Fruit fly (Drosophila melanogaster) whole organism, embryonic: Measurements from ENCODE around the gene MED15.

Experiments
- Abd-B ChIP-seq: fragments of 200-800 bp; sonication (Bioruptor generic); optimal IDR thresholded peaks from 2 replicates; lab custom pipeline; 2018; ENCODE audit warnings: missing biosample characterization, mild to moderate bottlenecking, missing genetic modification characterization, moderate library complexity
- Bteb2 ChIP-seq: fragments of 200-800 bp; sonication (Bioruptor generic); optimal IDR thresholded peaks from 2 replicates; lab custom pipeline; 2016; ENCODE audit warnings: missing biosample characterization, missing genetic modification characterization
- CG12104 ChIP-seq: fragments of 200-800 bp; sonication (Bioruptor generic); optimal IDR thresholded peaks from 3 replicates; lab custom pipeline; 2016; ENCODE audit warnings: missing biosample characterization, missing genetic modification characterization
- CG12155 ChIP-seq: fragments of 200-800 bp; sonication (Bioruptor generic); optimal IDR thresholded peaks from 3 replicates; lab custom pipeline; 2016; ENCODE audit warnings: missing biosample characterization, missing genetic modification characterization
- CG12219 ChIP-seq: fragments of 200-800 bp; sonication (Bioruptor generic); optimal IDR thresholded peaks from 3 replicates; lab custom pipeline; 2018; ENCODE audit warnings: missing biosample characterization, mild to moderate bottlenecking, missing genetic modification characterization
- CG12299 ChIP-seq: fragments of 200-800 bp; sonication (Bioruptor generic); optimal IDR thresholded peaks from 2 replicates; lab custom pipeline; 2018; ENCODE audit warnings: missing biosample characterization, mild to moderate bottlenecking, missing genetic modification characterization
- CG1233 ChIP-seq: fragments of 200-800 bp; sonication (Bioruptor generic); optimal IDR thresholded peaks from 4 replicates; lab custom pipeline; 2018; ENCODE audit warnings: missing biosample characterization, mild to moderate bottlenecking, missing genetic modification characterization
- CG12769 ChIP-seq: fragments of 200-800 bp; sonication (Bioruptor generic); optimal IDR thresholded peaks from 2 replicates; lab custom pipeline; 2019; ENCODE audit warnings: missing biosample characterization, mild to moderate bottlenecking, missing genetic modification characterization, moderate library complexity
- CG14667 ChIP-seq: fragments of 200-800 bp; sonication (Bioruptor generic); IDR thresholded peaks from 2 replicates; pipeline ENCODE4 v1.3.6; 2022; ENCODE audit warnings: missing biosample characterization, missing genetic modification characterization
- CG1603 ChIP-seq: fragments of 200-800 bp; sonication (Bioruptor generic); optimal IDR thresholded peaks from 2 replicates; lab custom pipeline; 2019; ENCODE audit warnings: missing biosample characterization, mild to moderate bottlenecking, missing genetic modification characterization, moderate library complexity
- CG1792 ChIP-seq: fragments of 200-800 bp; sonication (Bioruptor generic); optimal IDR thresholded peaks from 2 replicates; lab custom pipeline; 2016; ENCODE audit warnings: missing biosample characterization, missing genetic modification characterization
- CG2120 ChIP-seq: fragments of 200-800 bp; sonication (Bioruptor generic); optimal IDR thresholded peaks from 3 replicates; lab custom pipeline; 2016; ENCODE audit warnings: missing biosample characterization, missing genetic modification characterization
- CG2889 ChIP-seq: fragments of 200-800 bp; sonication (Bioruptor generic); IDR thresholded peaks from 3 replicates; pipeline ENCODE4 v1.3.6; 2022; ENCODE audit warnings: missing biosample characterization, missing genetic modification characterization
- CG30431 ChIP-seq: fragments of 200-800 bp; sonication (Bioruptor generic); optimal IDR thresholded peaks from 2 replicates; lab custom pipeline; 2017; ENCODE audit warnings: missing biosample characterization, missing genetic modification characterization
- CG3281 ChIP-seq: fragments of 200-800 bp; sonication (Bioruptor generic); optimal IDR thresholded peaks from 3 replicates; lab custom pipeline; 2017; ENCODE audit warnings: missing biosample characterization, mild to moderate bottlenecking, missing genetic modification characterization
- CG3407 ChIP-seq: fragments of 200-800 bp; sonication (Bioruptor generic); optimal IDR thresholded peaks from 2 replicates; lab custom pipeline; 2018; ENCODE audit warnings: missing biosample characterization, mild to moderate bottlenecking, missing genetic modification characterization
- CG3995 ChIP-seq: fragments of 200-800 bp; sonication (Bioruptor generic); optimal IDR thresholded peaks from 3 replicates; lab custom pipeline; 2016; ENCODE audit warnings: missing biosample characterization, missing genetic modification characterization
- CG43689 ChIP-seq: fragments of 200-800 bp; sonication (Bioruptor generic); IDR thresholded peaks from 2 replicates; pipeline ENCODE4 v1.3.6; 2022; ENCODE audit warnings: missing biosample characterization, missing genetic modification characterization
- CG4854 ChIP-seq: fragments of 200-800 bp; sonication (Bioruptor generic); optimal IDR thresholded peaks from 2 replicates; lab custom pipeline; 2016; ENCODE audit warnings: missing biosample characterization, missing genetic modification characterization, inconsistent platforms
- CG7556 ChIP-seq: fragments of 200-800 bp; sonication (Bioruptor generic); optimal IDR thresholded peaks from 2 replicates; lab custom pipeline; 2017; ENCODE audit warnings: missing biosample characterization, mild to moderate bottlenecking, missing genetic modification characterization
- Ets65A ChIP-seq: fragments of 200-800 bp; sonication (Bioruptor generic); peaks from one replicate; lab custom pipeline; 2016; ENCODE audit warnings: missing biosample characterization, missing genetic modification characterization
- Hr51 ChIP-seq, 2 experiments: fragments of 200-800 bp; sonication (Bioruptor generic); optimal IDR thresholded peaks; 2 replicates in 1 of 2; 3 replicates in 1 of 2; lab custom pipeline; 2016 to 2018; ENCODE audit warnings: missing biosample characterization in 2 of 2, missing genetic modification characterization in 2 of 2, mild to moderate bottlenecking in 1 of 2, moderate library complexity in 1 of 2
- Lim3 ChIP-seq: fragments of 200-800 bp; sonication (Bioruptor generic); IDR thresholded peaks from 2 replicates; pipeline ENCODE4 v1.3.6; 2022; ENCODE audit warnings: missing biosample characterization, missing genetic modification characterization
- Side ChIP-seq: fragments of 200-800 bp; sonication (Bioruptor generic); optimal IDR thresholded peaks from 2 replicates; lab custom pipeline; 2016; ENCODE audit warnings: missing biosample characterization, missing genetic modification characterization
- ap ChIP-seq: fragments of 200-800 bp; sonication (Bioruptor generic); IDR thresholded peaks from 2 replicates; pipeline ENCODE4 v1.3.6; 2022; ENCODE audit warnings: missing biosample characterization, missing genetic modification characterization
- caup ChIP-seq: fragments of 200-800 bp; sonication (Bioruptor generic); optimal IDR thresholded peaks from 3 replicates; lab custom pipeline; 2017; ENCODE audit warnings: missing biosample characterization, mild to moderate bottlenecking, missing genetic modification characterization, moderate library complexity; ENCODE audit not compliant: severe bottlenecking
- chm ChIP-seq: fragments of 200-800 bp; sonication (Bioruptor generic); IDR thresholded peaks from 2 replicates; pipeline ENCODE4 v1.3.6; 2022; ENCODE audit warnings: missing biosample characterization, missing genetic modification characterization
- dimm ChIP-seq: fragments of 200-800 bp; sonication (Bioruptor generic); IDR thresholded peaks from 2 replicates; pipeline ENCODE4 v1.3.6; 2022; ENCODE audit warnings: missing biosample characterization, missing genetic modification characterization
- dmrt99B ChIP-seq: fragments of 200-800 bp; sonication (Bioruptor generic); optimal IDR thresholded peaks from 2 replicates; lab custom pipeline; 2018; ENCODE audit warnings: missing biosample characterization, mild to moderate bottlenecking, missing genetic modification characterization, moderate library complexity
- ems ChIP-seq: fragments of 200-800 bp; sonication (Bioruptor generic); optimal IDR thresholded peaks from 3 replicates; lab custom pipeline; 2016; ENCODE audit warnings: missing biosample characterization, missing genetic modification characterization
- eve ChIP-seq, 2 experiments: fragments of >200 bp; optimal IDR thresholded peaks; 2 replicates each; lab custom pipeline; 2017; ENCODE audit warnings: missing biosample characterization in 2 of 2, missing genetic modification characterization in 2 of 2
- ewg ChIP-seq: fragments of 200-800 bp; sonication (Bioruptor generic); optimal IDR thresholded peaks from 3 replicates; lab custom pipeline; 2017; ENCODE audit warnings: mild to moderate bottlenecking, missing biosample characterization, missing genetic modification reagents, missing genetic modification characterization
- exex ChIP-seq: fragments of 200-800 bp; sonication (Bioruptor generic); optimal IDR thresholded peaks from 4 replicates; lab custom pipeline; 2018; ENCODE audit warnings: missing biosample characterization, mild to moderate bottlenecking, missing genetic modification characterization, moderate library complexity
- fd96Cb ChIP-seq: fragments of 200-800 bp; sonication (Bioruptor generic); optimal IDR thresholded peaks from 2 replicates; lab custom pipeline; 2018; ENCODE audit warnings: missing biosample characterization, mild to moderate bottlenecking, missing genetic modification characterization, moderate library complexity
- fu2 ChIP-seq: fragments of 200-800 bp; sonication (Bioruptor generic); optimal IDR thresholded peaks from 2 replicates; lab custom pipeline; 2016; ENCODE audit warnings: missing biosample characterization, missing genetic modification characterization
- gsb ChIP-seq: fragments of 200-800 bp; sonication (Bioruptor generic); IDR thresholded peaks from 2 replicates; pipeline ENCODE4 v1.3.6; 2022; ENCODE audit warnings: missing biosample characterization, missing genetic modification characterization
- hkb ChIP-seq, 2 experiments: fragments of 200-800 bp in 1 of 2; fragments of >200 bp in 1 of 2; sonication (Bioruptor generic) in 1 of 2; IDR thresholded peaks in 1 of 2; optimal IDR thresholded peaks in 1 of 2; 2 replicates each; pipeline versions ENCODE4 v1.3.6 to Lab custom; 2017 to 2022; ENCODE audit warnings: missing biosample characterization in 1 of 2, missing genetic modification characterization in 1 of 2
- lab ChIP-seq: fragments of 200-800 bp; sonication (Bioruptor generic); optimal IDR thresholded peaks from 3 replicates; lab custom pipeline; 2017; ENCODE audit warnings: missing biosample characterization, missing genetic modification characterization, mild to moderate bottlenecking, moderate library complexity, missing genetic modification reagents
- nau ChIP-seq: fragments of 200-800 bp; sonication (Bioruptor generic); optimal IDR thresholded peaks from 3 replicates; lab custom pipeline; 2017; ENCODE audit warnings: missing biosample characterization, mild to moderate bottlenecking, missing genetic modification characterization, missing genetic modification reagents
- pan ChIP-seq, 4 experiments: fragments of >200 bp in 3 of 4; fragments of 200-800 bp in 1 of 4; sonication (Bioruptor generic) in 1 of 4; optimal IDR thresholded peaks in 3 of 4; IDR thresholded peaks in 1 of 4; 2 replicates each; pipeline versions ENCODE4 v1.3.6 to Lab custom; 2017 to 2022; ENCODE audit warnings: missing biosample characterization in 2 of 4, missing genetic modification characterization in 2 of 4, mixed read lengths in 1 of 4
- pita ChIP-seq: fragments of 200-800 bp; sonication (Bioruptor generic); optimal IDR thresholded peaks from 2 replicates; lab custom pipeline; 2017; ENCODE audit warnings: missing biosample characterization, mild to moderate bottlenecking, missing genetic modification characterization
- repo ChIP-seq: fragments of 200-800 bp; sonication (Bioruptor generic); optimal IDR thresholded peaks from 2 replicates; lab custom pipeline; 2016; ENCODE audit warnings: missing biosample characterization, missing genetic modification characterization
- sima ChIP-seq: fragments of 200-800 bp; sonication (Bioruptor generic); optimal IDR thresholded peaks from 2 replicates; lab custom pipeline; 2016; ENCODE audit warnings: missing biosample characterization, missing genetic modification characterization
- sisA ChIP-seq: fragments of 200-800 bp; sonication (Bioruptor generic); IDR thresholded peaks from 2 replicates; pipeline ENCODE4 v1.3.6; 2022; ENCODE audit warnings: missing biosample characterization, missing genetic modification characterization
- tin ChIP-seq: fragments of 200-800 bp; sonication (Bioruptor generic); optimal IDR thresholded peaks from 3 replicates; lab custom pipeline; 2016; ENCODE audit warnings: missing biosample characterization, missing genetic modification characterization
- trem ChIP-seq: fragments of 200-800 bp; optimal IDR thresholded peaks from 3 replicates; lab custom pipeline; 2019; ENCODE audit warnings: missing biosample characterization, mild to moderate bottlenecking, missing genetic modification characterization, moderate library complexity
- ttk ChIP-seq: fragments of 200-800 bp; sonication (Bioruptor generic); IDR thresholded peaks from 2 replicates; pipeline ENCODE4 v2.1.2; 2022; ENCODE audit warnings: missing biosample characterization, missing genetic modification characterization
- unc-4 ChIP-seq: fragments of 200-800 bp; sonication (Bioruptor generic); IDR thresholded peaks from 2 replicates; pipeline ENCODE4 v1.3.6; 2022; ENCODE audit warnings: missing biosample characterization, missing genetic modification characterization; ENCODE audit not compliant: partially characterized antibody
- unpg ChIP-seq: fragments of 200-800 bp; sonication (Bioruptor generic); optimal IDR thresholded peaks from 3 replicates; lab custom pipeline; 2018; ENCODE audit warnings: missing biosample characterization, mild to moderate bottlenecking, missing genetic modification characterization, moderate library complexity
- wdn ChIP-seq: fragments of 200-800 bp; sonication (Bioruptor generic); IDR thresholded peaks from 2 replicates; pipeline ENCODE4 v1.3.6; 2022; ENCODE audit warnings: missing biosample characterization, missing genetic modification characterization

The MED15 gene

dm6 chr2L:512028-512427 lies 39.2 kb downstream of the MED15 start (continued):
- TF ChIP-seq ems (peak; percentile 8), Abd-B (GFP tag; lab: Kevin White, UChicago) (peak; percentile 2), pan (optimal IDR thresholded peaks at IDR 0.05; lab: Kevin White, UChicago) (no peak), pan (GFP tag; optimal IDR thresholded peaks at IDR 0.05 in 1 of 2, IDR thresholded peaks at IDR 0.05 in 1 of 2) (peak in 1 of 2 experiments; percentile 58), trem (tag; lab: Kevin White, UChicago) (peak; percentile 22), CG2120 (GFP tag; lab: Kevin White, UChicago) (peak; percentile 63), CG7556 (peak; percentile 50), CG12104 (GFP tag; lab: Kevin White, UChicago) (peak; percentile 31), wdn (GFP tag; lab: Robert Waterston, UW) (peak; percentile 52), ap (GFP tag; lab: Robert Waterston, UW) (peak; percentile 62), CG12155 (peak; percentile 50), CG3407 (GFP tag; lab: Kevin White, UChicago) (peak; percentile 43), lab (GFP tag; lab: Kevin White, UChicago) (peak; percentile 32), fd96Cb (tag; lab: Kevin White, UChicago) (peak; percentile 4), dmrt99B (peak; percentile 77), ewg (GFP tag; lab: Kevin White, UChicago) (peak; percentile 46), Side (GFP tag; lab: Kevin White, UChicago) (no peak), CG43689 (GFP tag; lab: Robert Waterston, UW) (0 out of 2 replicates have a peak, but pooled peaks have one; percentile 24), CG1603 (peak; percentile 57), chm (peak; percentile 49; the same call in 1 of the 2 replicates), CG12219 (GFP tag; lab: Kevin White, UChicago) (no peak), CG12769 (tag; lab: Kevin White, UChicago) (peak; percentile 47), unpg (GFP tag; lab: Kevin White, UChicago) (peak; percentile 73), caup (peak; percentile 5), CG14667 (GFP tag; lab: Robert Waterston, UW) (0 out of 2 replicates have a peak, but pooled peaks have one; percentile 18), CG12299 (tag; lab: Kevin White, UChicago) (peak; percentile 18), dimm (GFP tag; lab: Robert Waterston, UW) (peak; percentile 41; the same call in 1 of the 2 replicates)

dm6 chr2L:513035-513434 lies 40.2 kb downstream of the MED15 start:
- TF ChIP-seq repo (GFP tag; lab: Kevin White, UChicago), result no peak
- no peak for TF ChIP-seq sima (GFP tag; lab: Kevin White, UChicago)
- TF ChIP-seq Ets65A (GFP tag; lab: Kevin White, UChicago), result peak; percentile 55
- no peak for TF ChIP-seq CG3995 (GFP tag; lab: Kevin White, UChicago)
- TF ChIP-seq CG4854 (GFP tag; lab: Kevin White, UChicago), result no peak
- no peak for TF ChIP-seq ttk (GFP tag; lab: Robert Waterston, UW)
- no peak for TF ChIP-seq CG2889 (GFP tag; lab: Robert Waterston, UW)
- no peak for TF ChIP-seq exex (tag; lab: Kevin White, UChicago)
- no peak for TF ChIP-seq hkb (optimal IDR thresholded peaks at IDR 0.05; lab: Kevin White, UChicago)
- TF ChIP-seq hkb (GFP tag; IDR thresholded peaks at IDR 0.05; lab: Robert Waterston, UW), result no peak
- TF ChIP-seq fu2 (GFP tag; lab: Kevin White, UChicago), result no peak
- peak in 1 of 2 experiments; percentile 34 for TF ChIP-seq Hr51 (GFP tag; optimal IDR thresholded peaks at IDR 0.05; lab: Kevin White, UChicago)
- TF ChIP-seq eve (GFP tag; optimal IDR thresholded peaks at IDR 0.05; lab: Kevin White, UChicago), result no peak
- TF ChIP-seq CG7556, result no peak
- no peak for TF ChIP-seq CG1233
- TF ChIP-seq nau (GFP tag; lab: Kevin White, UChicago), result no peak
- TF ChIP-seq sisA (GFP tag; lab: Robert Waterston, UW), result no peak
- TF ChIP-seq pita (GFP tag; lab: Kevin White, UChicago), result no peak
- TF ChIP-seq gsb, result no peak
- peak; percentile 52 for TF ChIP-seq Abd-B (GFP tag; lab: Kevin White, UChicago)
- TF ChIP-seq Lim3 (GFP tag; lab: Robert Waterston, UW), result no peak
- no peak for TF ChIP-seq unc-4 (GFP tag; lab: Robert Waterston, UW)
- no peak for TF ChIP-seq CG3281 (GFP tag; lab: Kevin White, UChicago)
- no peak for TF ChIP-seq Bteb2 (GFP tag; lab: Kevin White, UChicago)
- no peak for TF ChIP-seq CG1792 (GFP tag; lab: Kevin White, UChicago)
- no peak for TF ChIP-seq tin (GFP tag; lab: Kevin White, UChicago)
- TF ChIP-seq CG30431 (GFP tag; lab: Kevin White, UChicago), result no peak
